Worm (Caenorhabditis elegans): ENCODE data around the gene pes-8.

The pes-8 gene

ce11 chrX:9266512-9266911 is 14.9 kb downstream of the pes-8 start:
- TF ChIP-seq lim-7 (GFP tag; IDR thresholded peaks at IDR 0.05), result no peak
- TF ChIP-seq php-3 (GFP tag; IDR thresholded peaks at IDR 0.05), result 0 out of 2 replicates have a peak, but pooled peaks have one; percentile 6
- TF ChIP-seq ctbp-1 (GFP tag; IDR thresholded peaks at IDR 0.05), result no peak
- TF ChIP-seq nhr-48 (tag; optimal IDR thresholded peaks at IDR 0.05), result no peak
- TF ChIP-seq daf-16 (GFP tag; optimal IDR thresholded peaks at IDR 0.05), result no peak
- TF ChIP-seq daf-16 (tag; optimal IDR thresholded peaks at IDR 0.05), result peak; percentile 37
- TF ChIP-seq fkh-10 (GFP tag; optimal IDR thresholded peaks at IDR 0.05), result no peak
- TF ChIP-seq Y48G9A.11 (GFP tag; IDR thresholded peaks at IDR 0.05), result no peak
- TF ChIP-seq daf-8 (GFP tag; IDR thresholded peaks at IDR 0.05), result no peak
- TF ChIP-seq pqm-1 (tag; optimal IDR thresholded peaks at IDR 0.05), result peak; percentile 14
- no peak for TF ChIP-seq dmd-9 (GFP tag; IDR thresholded peaks at IDR 0.05)
- TF ChIP-seq hlh-30 (tag; optimal IDR thresholded peaks at IDR 0.05; ENCODE audit: insufficient read depth), result peak; percentile 0
- TF ChIP-seq F44E2.7 (GFP tag; IDR thresholded peaks at IDR 0.05), result no peak
- no peak for TF ChIP-seq nhr-76 (tag; optimal IDR thresholded peaks at IDR 0.05)
- no peak for TF ChIP-seq saeg-2 (GFP tag; IDR thresholded peaks at IDR 0.05)
- peak; percentile 73 for TF ChIP-seq dmd-6 (GFP tag; IDR thresholded peaks at IDR 0.05)
- TF ChIP-seq hlh-11 (tag; optimal IDR thresholded peaks at IDR 0.05), result peak; percentile 54
- no peak for TF ChIP-seq zip-11 (GFP tag; IDR thresholded peaks at IDR 0.05)
- peak; percentile 68 for TF ChIP-seq dve-1 (tag; optimal IDR thresholded peaks at IDR 0.05; ENCODE audit: insufficient read depth)
- peak; percentile 18 for TF ChIP-seq nhr-28 (tag; optimal IDR thresholded peaks at IDR 0.05)
- TF ChIP-seq ztf-7 (tag; optimal IDR thresholded peaks at IDR 0.05), result no peak
- TF ChIP-seq ZK337.2 (GFP tag; IDR thresholded peaks at IDR 0.05), result no peak

ce11 chrX:9268373-9268772 is 16.8 kb downstream of the pes-8 start:
- TF ChIP-seq unc-130 (GFP tag; optimal IDR thresholded peaks at IDR 0.05) (no peak), zfp-3 (GFP tag; conservative IDR thresholded peaks at IDR 0.05) (0 out of 2 replicates have a peak, but pooled peaks have one; percentile 48), zip-2 (tag; optimal IDR thresholded peaks at IDR 0.05) (no peak), nhr-42 (GFP tag; IDR thresholded peaks at IDR 0.05) (no peak), F10B5.3 (tag; optimal IDR thresholded peaks at IDR 0.05) (peak; percentile 22), unc-62 (GFP tag; optimal IDR thresholded peaks at IDR 0.05 in 1 of 2) (peak in 1 of 2 experiments; percentile 93), unc-62 (tag; optimal IDR thresholded peaks at IDR 0.05) (no peak), zag-1 (tag; optimal IDR thresholded peaks at IDR 0.05) (no peak), dve-1 (tag; optimal IDR thresholded peaks at IDR 0.05; ENCODE audit: insufficient read depth) (peak; percentile 4), php-3 (GFP tag; IDR thresholded peaks at IDR 0.05) (0 out of 2 replicates have a peak, but pooled peaks have one; percentile 32), Y105C5A.15 (GFP tag; IDR thresholded peaks at IDR 0.05) (no peak), vab-7 (GFP tag; IDR thresholded peaks at IDR 0.05) (no peak), lin-38 (GFP tag; IDR thresholded peaks at IDR 0.05) (no peak), daf-8 (GFP tag; IDR thresholded peaks at IDR 0.05) (no peak), ama-1 (optimal IDR thresholded peaks at IDR 0.05) (no peak), ceh-62 (tag; optimal IDR thresholded peaks at IDR 0.05) (no peak), nhr-25 (tag; optimal IDR thresholded peaks at IDR 0.05; ENCODE audit: borderline replicate concordance, insufficient read depth) (no peak)

ce11 chrX:9270753-9271152 is 19.2 kb downstream of the pes-8 start, which contains the start of gene B0416.5:
Gene B0416.5, minus strand, starts transcription at chrX:9270853.
- no peak for TF ChIP-seq arid-1 (GFP tag; conservative IDR thresholded peaks at IDR 0.05)
- TF ChIP-seq zip-11 (GFP tag; IDR thresholded peaks at IDR 0.05), result no peak
- no peak for TF ChIP-seq T26A8.4 (GFP tag; IDR thresholded peaks at IDR 0.05)
- no peak for TF ChIP-seq nhr-25 (tag; optimal IDR thresholded peaks at IDR 0.05; ENCODE audit: borderline replicate concordance, insufficient read depth)
- no peak for TF ChIP-seq mdl-1 (tag; optimal IDR thresholded peaks at IDR 0.05)
- no peak for TF ChIP-seq zip-2 (tag; optimal IDR thresholded peaks at IDR 0.05)
- no peak for TF ChIP-seq rbr-2 (tag; optimal IDR thresholded peaks at IDR 0.05)
- TF ChIP-seq ceh-82 (tag; optimal IDR thresholded peaks at IDR 0.05), result no peak
- no peak for TF ChIP-seq pha-4 (GFP tag; IDR thresholded peaks at IDR 0.05)
- no peak for TF ChIP-seq pha-4 (tag; optimal IDR thresholded peaks at IDR 0.05)
- TF ChIP-seq gei-8 (GFP tag; optimal IDR thresholded peaks at IDR 0.05), result no peak
- no peak for TF ChIP-seq php-3 (GFP tag; IDR thresholded peaks at IDR 0.05)
- no peak for TF ChIP-seq pqm-1 (tag; optimal IDR thresholded peaks at IDR 0.05)
- no peak for TF ChIP-seq ZK546.5 (tag; optimal IDR thresholded peaks at IDR 0.05)
- no peak for TF ChIP-seq dmd-9 (GFP tag; IDR thresholded peaks at IDR 0.05)
